Fruit fly (Drosophila melanogaster) whole organism, embryonic: ENCODE results near the gene CG10011.

Source experiments
- Atf3 ChIP-seq: fragments of 200-800 bp; sonication (Bioruptor generic); optimal IDR thresholded peaks from 3 replicates; lab custom pipeline; 2016; ENCODE audit warnings: missing biosample characterization, missing genetic modification characterization
- B-H2 ChIP-seq: fragments of 200-800 bp; sonication (Bioruptor generic); optimal IDR thresholded peaks from 2 replicates; lab custom pipeline; 2018; ENCODE audit warnings: missing biosample characterization, mild to moderate bottlenecking, missing genetic modification characterization
- Bgb ChIP-seq: fragments of 200-800 bp; sonication (Bioruptor generic); IDR thresholded peaks from 2 replicates; pipeline ENCODE4 v1.3.6; 2022; ENCODE audit warnings: missing biosample characterization, missing genetic modification characterization; ENCODE audit not compliant: partially characterized antibody
- Blimp-1 ChIP-seq: fragments of 200-800 bp; sonication (Bioruptor generic); optimal IDR thresholded peaks from 3 replicates; lab custom pipeline; 2018; ENCODE audit warnings: missing biosample characterization, missing genetic modification characterization, mild to moderate bottlenecking, moderate library complexity, missing genetic modification reagents
- BtbVII ChIP-seq: fragments of 200-800 bp; sonication (Bioruptor generic); optimal IDR thresholded peaks from 3 replicates; lab custom pipeline; 2017; ENCODE audit warnings: missing biosample characterization, mild to moderate bottlenecking, missing genetic modification characterization
- CG10147 ChIP-seq: fragments of 200-800 bp; sonication (Bioruptor generic); optimal IDR thresholded peaks from 2 replicates; lab custom pipeline; 2019; ENCODE audit warnings: missing biosample characterization, mild to moderate bottlenecking, missing genetic modification characterization, moderate library complexity
- CG1024 ChIP-seq: fragments of 200-800 bp; sonication (Bioruptor generic); IDR thresholded peaks from 2 replicates; pipeline ENCODE4 v1.3.6; 2022; ENCODE audit warnings: missing biosample characterization, missing genetic modification characterization
- CG12391 ChIP-seq: fragments of 200-800 bp; sonication (Bioruptor generic); optimal IDR thresholded peaks from 3 replicates; lab custom pipeline; 2018; ENCODE audit warnings: missing biosample characterization, mild to moderate bottlenecking, missing genetic modification characterization, moderate library complexity
- CG13296 ChIP-seq: fragments of 200-800 bp; sonication (Bioruptor generic); optimal IDR thresholded peaks from 3 replicates; lab custom pipeline; 2018; ENCODE audit warnings: missing biosample characterization, mild to moderate bottlenecking, missing genetic modification characterization
- CG13624 ChIP-seq: fragments of 200-800 bp; sonication (Bioruptor generic); optimal IDR thresholded peaks from 2 replicates; lab custom pipeline; 2016; ENCODE audit warnings: missing biosample characterization, missing genetic modification characterization
- CG15073 ChIP-seq: fragments of 200-800 bp; sonication (Bioruptor generic); optimal IDR thresholded peaks from 2 replicates; lab custom pipeline; 2016; ENCODE audit warnings: missing biosample characterization, missing genetic modification characterization
- CG15269 ChIP-seq: fragments of 200-800 bp; sonication (Bioruptor generic); optimal IDR thresholded peaks from 2 replicates; lab custom pipeline; 2018; ENCODE audit warnings: missing biosample characterization, mild to moderate bottlenecking, missing genetic modification characterization, moderate library complexity
- CG15696 ChIP-seq: fragments of 200-800 bp; sonication (Bioruptor generic); optimal IDR thresholded peaks from 2 replicates; lab custom pipeline; 2019; ENCODE audit warnings: missing biosample characterization, mild to moderate bottlenecking, missing genetic modification characterization, moderate library complexity
- CG2120 ChIP-seq: fragments of 200-800 bp; sonication (Bioruptor generic); optimal IDR thresholded peaks from 3 replicates; lab custom pipeline; 2016; ENCODE audit warnings: missing biosample characterization, missing genetic modification characterization
- CG2712 ChIP-seq: fragments of 200-800 bp; optimal IDR thresholded peaks from 3 replicates; lab custom pipeline; 2019; ENCODE audit warnings: missing biosample characterization, mild to moderate bottlenecking, missing genetic modification characterization, moderate library complexity
- CG30403 ChIP-seq: fragments of 200-800 bp; sonication (Bioruptor generic); optimal IDR thresholded peaks from 3 replicates; lab custom pipeline; 2016; ENCODE audit warnings: missing biosample characterization, missing genetic modification characterization
- CG3407 ChIP-seq: fragments of 200-800 bp; sonication (Bioruptor generic); optimal IDR thresholded peaks from 2 replicates; lab custom pipeline; 2018; ENCODE audit warnings: missing biosample characterization, mild to moderate bottlenecking, missing genetic modification characterization
- CG4707 ChIP-seq: fragments of 200-800 bp; sonication (Bioruptor generic); optimal IDR thresholded peaks from 2 replicates; lab custom pipeline; 2018; ENCODE audit warnings: missing biosample characterization, mild to moderate bottlenecking, missing genetic modification characterization, moderate library complexity
- CG4730 ChIP-seq: fragments of 200-800 bp; sonication (Bioruptor generic); IDR thresholded peaks from 2 replicates; pipeline ENCODE4 v1.3.6; 2022; ENCODE audit warnings: missing biosample characterization, missing genetic modification characterization
- CG6254 ChIP-seq: fragments of 200-800 bp; sonication (Bioruptor generic); optimal IDR thresholded peaks from 3 replicates; lab custom pipeline; 2017; ENCODE audit warnings: mild to moderate bottlenecking, missing biosample characterization, missing genetic modification reagents, missing genetic modification characterization
- CG6683 ChIP-seq: fragments of 200-800 bp; sonication (Bioruptor generic); optimal IDR thresholded peaks from 2 replicates; lab custom pipeline; 2017; ENCODE audit warnings: missing biosample characterization, mild to moderate bottlenecking, missing genetic modification characterization, missing genetic modification reagents
- CG6765 ChIP-seq: fragments of 200-800 bp; sonication (Bioruptor generic); optimal IDR thresholded peaks from 3 replicates; lab custom pipeline; 2017; ENCODE audit warnings: missing biosample characterization, mild to moderate bottlenecking, missing genetic modification characterization
- CG8359 ChIP-seq: fragments of 200-800 bp; sonication (Bioruptor generic); optimal IDR thresholded peaks from 2 replicates; lab custom pipeline; 2017; ENCODE audit warnings: missing biosample characterization, mild to moderate bottlenecking, missing genetic modification characterization, borderline replicate concordance
- CG9609 ChIP-seq: fragments of 200-800 bp; sonication (Bioruptor generic); optimal IDR thresholded peaks from 3 replicates; lab custom pipeline; 2016; ENCODE audit warnings: missing biosample characterization, missing genetic modification characterization
- CG9797 ChIP-seq: fragments of 200-800 bp; sonication (Bioruptor generic); optimal IDR thresholded peaks from 3 replicates; lab custom pipeline; 2018; ENCODE audit warnings: missing biosample characterization, mild to moderate bottlenecking, missing genetic modification characterization
- Chrac-16 ChIP-seq: fragments of 200-800 bp; sonication (Bioruptor generic); optimal IDR thresholded peaks from 3 replicates; lab custom pipeline; 2016; ENCODE audit warnings: missing biosample characterization, missing genetic modification characterization
- Dfd ChIP-seq, 2 experiments: fragments of >200 bp; optimal IDR thresholded peaks; 2 replicates each; lab custom pipeline; 2017; ENCODE audit warnings: missing biosample characterization in 2 of 2, missing genetic modification characterization in 2 of 2
- Doc2 ChIP-seq: fragments of 200-800 bp; sonication (Bioruptor generic); IDR thresholded peaks from 2 replicates; pipeline ENCODE4 v1.3.6; 2022; ENCODE audit warnings: missing biosample characterization, missing genetic modification characterization
- Drgx ChIP-seq: fragments of 200-800 bp; sonication (Bioruptor generic); IDR thresholded peaks from 2 replicates; pipeline ENCODE4 v1.3.6; 2022; ENCODE audit warnings: missing biosample characterization, missing genetic modification characterization
- HLH3B ChIP-seq: fragments of 200-800 bp; sonication (Bioruptor generic); IDR thresholded peaks from 2 replicates; pipeline ENCODE4 v1.3.6; 2022; ENCODE audit warnings: missing biosample characterization, missing genetic modification characterization
- Optix ChIP-seq: fragments of 200-800 bp; sonication (Bioruptor generic); IDR thresholded peaks from 3 replicates; pipeline ENCODE4 v1.3.6; 2022; ENCODE audit warnings: missing biosample characterization, missing genetic modification characterization
- Stat92E ChIP-seq, 3 experiments: fragments of >200 bp in 2 of 3; fragments of 200-800 bp in 1 of 3; sonication (Bioruptor generic) in 1 of 3; optimal IDR thresholded peaks; 2 replicates each; lab custom pipeline; 2017 to 2019; ENCODE audit warnings: missing biosample characterization in 3 of 3, missing genetic modification characterization in 3 of 3, mild to moderate bottlenecking in 1 of 3, moderate library complexity in 1 of 3
- al ChIP-seq: fragments of 200-800 bp; sonication (Bioruptor generic); IDR thresholded peaks from 2 replicates; pipeline ENCODE4 v1.3.6; 2022; ENCODE audit warnings: missing biosample characterization, missing genetic modification characterization
- ap ChIP-seq: fragments of 200-800 bp; sonication (Bioruptor generic); IDR thresholded peaks from 2 replicates; pipeline ENCODE4 v1.3.6; 2022; ENCODE audit warnings: missing biosample characterization, missing genetic modification characterization
- br ChIP-seq: fragments of >200 bp; optimal IDR thresholded peaks from 2 replicates; lab custom pipeline; 2017
- cad ChIP-seq: fragments of >200 bp; optimal IDR thresholded peaks from 2 replicates; lab custom pipeline; 2017; ENCODE audit warnings: missing biosample characterization, missing genetic modification characterization
- dpn ChIP-seq, 2 experiments: fragments of 200-800 bp; sonication (Bioruptor generic); optimal IDR thresholded peaks; 3 replicates each; lab custom pipeline; 2016; ENCODE audit warnings: missing biosample characterization in 2 of 2, missing genetic modification characterization in 2 of 2
- dysf ChIP-seq: fragments of 200-800 bp; sonication (Bioruptor generic); IDR thresholded peaks from 3 replicates; pipeline ENCODE4 v1.3.6; 2022; ENCODE audit warnings: missing biosample characterization, missing genetic modification characterization
- eve ChIP-seq, 2 experiments: fragments of >200 bp; optimal IDR thresholded peaks; 2 replicates each; lab custom pipeline; 2017; ENCODE audit warnings: missing biosample characterization in 2 of 2, missing genetic modification characterization in 2 of 2
- kah ChIP-seq: fragments of 200-800 bp; sonication (Bioruptor generic); optimal IDR thresholded peaks from 2 replicates; lab custom pipeline; 2018; ENCODE audit warnings: missing biosample characterization, mild to moderate bottlenecking, missing genetic modification characterization
- klu ChIP-seq: fragments of 200-800 bp; sonication (Bioruptor generic); IDR thresholded peaks from 2 replicates; pipeline ENCODE4 v1.3.6; 2022; ENCODE audit warnings: missing biosample characterization, missing genetic modification characterization
- knrl ChIP-seq: fragments of 200-800 bp; sonication (Bioruptor generic); IDR thresholded peaks from 3 replicates; pipeline ENCODE4 v1.3.6; 2022; ENCODE audit warnings: missing biosample characterization, missing genetic modification characterization; ENCODE audit not compliant: partially characterized antibody
- onecut ChIP-seq: fragments of 200-800 bp; sonication (Bioruptor generic); IDR thresholded peaks from 2 replicates; pipeline ENCODE4 v1.3.6; 2022; ENCODE audit warnings: missing biosample characterization, missing genetic modification characterization
- org-1 ChIP-seq: fragments of 200-800 bp; sonication (Bioruptor generic); optimal IDR thresholded peaks from 2 replicates; lab custom pipeline; 2017; ENCODE audit warnings: missing biosample characterization, missing genetic modification characterization
- pho ChIP-seq: fragments of 200-800 bp; sonication (Bioruptor generic); optimal IDR thresholded peaks from 2 replicates; lab custom pipeline; 2016; ENCODE audit warnings: missing biosample characterization, missing genetic modification characterization
- pita ChIP-seq: fragments of 200-800 bp; sonication (Bioruptor generic); optimal IDR thresholded peaks from 2 replicates; lab custom pipeline; 2017; ENCODE audit warnings: missing biosample characterization, mild to moderate bottlenecking, missing genetic modification characterization
- salm ChIP-seq: fragments of 200-800 bp; sonication (Bioruptor generic); optimal IDR thresholded peaks from 2 replicates; lab custom pipeline; 2018; ENCODE audit warnings: missing biosample characterization, mild to moderate bottlenecking, missing genetic modification characterization
- schlank ChIP-seq: fragments of 200-800 bp; sonication (Bioruptor generic); optimal IDR thresholded peaks from 2 replicates; lab custom pipeline; 2018; ENCODE audit warnings: missing biosample characterization, mild to moderate bottlenecking, missing genetic modification characterization
- sens ChIP-seq: fragments of 200-800 bp; sonication (Bioruptor generic); peaks from one replicate; lab custom pipeline; 2016; ENCODE audit warnings: missing biosample characterization, missing genetic modification characterization
- unpg ChIP-seq: fragments of 200-800 bp; sonication (Bioruptor generic); optimal IDR thresholded peaks from 3 replicates; lab custom pipeline; 2018; ENCODE audit warnings: missing biosample characterization, mild to moderate bottlenecking, missing genetic modification characterization, moderate library complexity
- wek ChIP-seq: fragments of 200-800 bp; sonication (Bioruptor generic); optimal IDR thresholded peaks from 3 replicates; lab custom pipeline; 2018; ENCODE audit warnings: missing biosample characterization, mild to moderate bottlenecking, missing genetic modification characterization, moderate library complexity

The CG10011 gene

dm6 chr3R:28631753-28632152 is 3.1 kb downstream of the CG10011 start (continued):
- TF ChIP-seq CG13624 (peak; percentile 12), pho (no peak), CG13296 (GFP tag; lab: Kevin White, UChicago) (peak; percentile 11), B-H2 (GFP tag; lab: Kevin White, UChicago) (no peak), dpn (GFP tag; optimal IDR thresholded peaks at IDR 0.05; lab: Kevin White, UChicago) (peak; percentile 21 to 65), cad (peak; percentile 89), CG6254 (GFP tag; lab: Kevin White, UChicago) (peak; percentile 40), ap (GFP tag; lab: Robert Waterston, UW) (no peak), CG30403 (GFP tag; lab: Kevin White, UChicago) (peak; percentile 60), klu (GFP tag; lab: Robert Waterston, UW) (no peak), unpg (GFP tag; lab: Kevin White, UChicago) (peak; percentile 64), CG2120 (GFP tag; lab: Kevin White, UChicago) (peak; percentile 53), CG15269 (tag; lab: Kevin White, UChicago) (no peak), eve (GFP tag; optimal IDR thresholded peaks at IDR 0.05; lab: Kevin White, UChicago) (peak; percentile 18 to 54), CG6683 (no peak), CG6765 (peak; percentile 15), CG10147 (GFP tag; lab: Kevin White, UChicago) (peak; percentile 27), wek (GFP tag; lab: Kevin White, UChicago) (no peak), Stat92E (GFP tag; optimal IDR thresholded peaks at IDR 0.05; lab: Kevin White, UChicago) (no peak), onecut (GFP tag; lab: Robert Waterston, UW) (peak; percentile 50; the same call in 1 of the 2 replicates), CG15073 (GFP tag; lab: Kevin White, UChicago) (no peak), CG12391 (tag; lab: Kevin White, UChicago) (peak; percentile 49), CG1024 (GFP tag; lab: Robert Waterston, UW) (peak; percentile 24; the same call in 1 of the 2 replicates), CG9797 (no peak), Bgb (no peak), CG2712 (tag; lab: Kevin White, UChicago) (peak; percentile 70), BtbVII (GFP tag; lab: Kevin White, UChicago) (no peak), Blimp-1 (GFP tag; lab: Kevin White, UChicago) (peak; percentile 63), CG9609 (GFP tag; lab: Kevin White, UChicago) (peak; percentile 28), Chrac-16 (peak; percentile 41), schlank (tag; lab: Kevin White, UChicago) (no peak), CG15696 (peak; percentile 75), Optix (GFP tag; lab: Robert Waterston, UW) (no peak), dysf (GFP tag; lab: Robert Waterston, UW) (peak; percentile 38; the same call in 2 of the 3 replicates), HLH3B (GFP tag; lab: Robert Waterston, UW) (peak; percentile 59; the same call in 1 of the 2 replicates), br (lab: Kevin White, UChicago) (no peak), pita (GFP tag; lab: Kevin White, UChicago) (no peak), Drgx (GFP tag; lab: Robert Waterston, UW) (0 out of 2 replicates have a peak, but pooled peaks have one; percentile 42), CG4707 (GFP tag; lab: Kevin White, UChicago) (peak; percentile 7), Doc2 (no peak), CG3407 (GFP tag; lab: Kevin White, UChicago) (peak; percentile 6), org-1 (GFP tag; lab: Kevin White, UChicago) (peak; percentile 39), Dfd (GFP tag; optimal IDR thresholded peaks at IDR 0.05; lab: Kevin White, UChicago) (no peak), kah (GFP tag; lab: Kevin White, UChicago) (no peak), al (GFP tag; lab: Robert Waterston, UW) (peak; percentile 31; the same call in 1 of the 2 replicates), CG8359 (no peak), sens (GFP tag; lab: Kevin White, UChicago) (peak; percentile 87), Atf3 (GFP tag; lab: Kevin White, UChicago) (no peak), CG4730 (GFP tag; lab: Robert Waterston, UW) (no peak), salm (tag; lab: Kevin White, UChicago) (no peak), knrl (GFP tag; lab: Robert Waterston, UW) (no peak)
